Worm (Caenorhabditis elegans): ENCODE measurements around the gene ubxn-6.

- no peak for TF ChIP-seq ceh-82 (tag; optimal IDR thresholded peaks at IDR 0.05)
- TF ChIP-seq unc-62 (GFP tag; optimal IDR thresholded peaks at IDR 0.05) = no peak
- TF ChIP-seq ama-1 (optimal IDR thresholded peaks at IDR 0.05) = no peak
- TF ChIP-seq zag-1 (tag; optimal IDR thresholded peaks at IDR 0.05) = no peak
- TF ChIP-seq nhr-67 (tag; optimal IDR thresholded peaks at IDR 0.05) = no peak
- no peak for TF ChIP-seq skn-1 (tag; optimal IDR thresholded peaks at IDR 0.05)
- no peak for TF ChIP-seq egl-27 (tag; optimal IDR thresholded peaks at IDR 0.05)
These were observed 516 bp upstream of the ubxn-6 start, which contains the start of gene H06H21.37 for ce11 chrIV:4809813-4810212.
